Worm (Caenorhabditis elegans) whole organism, young adult: ENCODE measurements around the gene his-69.

Experiments used
- B0019.2 ChIP-seq: fragments of 200-800 bp; sonication (Bioruptor generic); conservative IDR thresholded peaks from 2 replicates; pipeline ENCODE4 v1.3.6; 2022; ENCODE audit warnings: missing genetic modification reagents, missing genetic modification characterization, missing compliant biosample characterization
- B0336.3 ChIP-seq: fragments of 200-800 bp; sonication (Bioruptor generic); IDR thresholded peaks from 2 replicates; pipeline ENCODE4 v1.3.6; 2022; ENCODE audit warnings: missing genetic modification characterization, missing compliant biosample characterization
- C06A6.2 ChIP-seq: fragments of 200-800 bp; sonication (Bioruptor generic); conservative IDR thresholded peaks from 2 replicates; pipeline ENCODE4 v1.3.6; 2022; ENCODE audit warnings: missing genetic modification characterization, missing compliant biosample characterization
- C17E4.6 ChIP-seq: fragments of 200-800 bp; sonication (Bioruptor generic); IDR thresholded peaks from 2 replicates; pipeline ENCODE4 v1.3.6; 2022; ENCODE audit warnings: missing genetic modification reagents, missing genetic modification characterization, missing compliant biosample characterization
- D2030.7 ChIP-seq: fragments of 200-800 bp; sonication (Bioruptor generic); IDR thresholded peaks from 2 replicates; pipeline ENCODE4 v1.3.6; 2022; ENCODE audit warnings: missing genetic modification reagents, missing genetic modification characterization, missing compliant biosample characterization
- F10E7.11 ChIP-seq: sonication (generic microtip); optimal IDR thresholded peaks from 2 replicates; lab custom pipeline; 2017; ENCODE audit warnings: mild to moderate bottlenecking, missing genetic modification characterization, moderate library complexity, missing compliant biosample characterization
- F23B12.7 ChIP-seq: sonication (generic microtip); optimal IDR thresholded peaks from 2 replicates; lab custom pipeline; 2017; ENCODE audit warnings: missing genetic modification characterization, mild to moderate bottlenecking, missing compliant biosample characterization, antibody characterized with exemption, moderate library complexity; ENCODE audit not compliant: insufficient read depth
- F37B4.10 ChIP-seq: fragments of 200-800 bp; sonication (Bioruptor generic); IDR thresholded peaks from 2 replicates; pipeline ENCODE4 v1.3.6; 2022; ENCODE audit warnings: missing genetic modification characterization, missing compliant biosample characterization
- F49E8.2 ChIP-seq: sonication (generic microtip); optimal IDR thresholded peaks from 3 replicates; lab custom pipeline; 2017; ENCODE audit warnings: missing genetic modification characterization, mild to moderate bottlenecking, missing compliant biosample characterization, antibody characterized with exemption, moderate library complexity; ENCODE audit not compliant: insufficient read depth
- F52B5.7 ChIP-seq: sonication (generic microtip); optimal IDR thresholded peaks from 2 replicates; lab custom pipeline; 2016; ENCODE audit warnings: mild to moderate bottlenecking, missing genetic modification characterization, missing compliant biosample characterization
- F55B11.4 ChIP-seq: sonication (generic microtip); optimal IDR thresholded peaks from 2 replicates; lab custom pipeline; 2016; ENCODE audit warnings: missing compliant biosample characterization, missing genetic modification characterization, borderline replicate concordance; ENCODE audit not compliant: insufficient read depth
- F57A8.1 ChIP-seq: fragments of 200-800 bp; sonication (Bioruptor generic); optimal IDR thresholded peaks from 2 replicates; lab custom pipeline; 2018; ENCODE audit warnings: mild to moderate bottlenecking, missing genetic modification characterization, moderate library complexity, missing compliant biosample characterization
- T07F8.4 ChIP-seq: sonication (generic microtip); optimal IDR thresholded peaks from 2 replicates; lab custom pipeline; 2016; ENCODE audit warnings: mild to moderate bottlenecking, missing genetic modification characterization, moderate library complexity, missing compliant biosample characterization
- Y53G8AR.9 ChIP-seq: fragments of 200-800 bp; sonication (Bioruptor generic); conservative IDR thresholded peaks from 2 replicates; pipeline ENCODE4 v1.3.6; 2022; ENCODE audit warnings: missing genetic modification reagents, missing genetic modification characterization, missing compliant biosample characterization
- Y56A3A.18 ChIP-seq: fragments of 200-800 bp; sonication (Bioruptor generic); IDR thresholded peaks from 2 replicates; pipeline ENCODE4 v1.3.6; 2022; ENCODE audit warnings: missing genetic modification reagents, missing genetic modification characterization, missing compliant biosample characterization
- Y67H2A.10 ChIP-seq: fragments of 200-800 bp; sonication (Bioruptor generic); conservative IDR thresholded peaks from 2 replicates; pipeline ENCODE4 v1.3.6; 2022; ENCODE audit warnings: missing genetic modification reagents, missing genetic modification characterization, missing compliant biosample characterization
- akir-1 ChIP-seq: fragments of 200-800 bp; sonication (Bioruptor generic); optimal IDR thresholded peaks from 2 replicates; lab custom pipeline; 2018; ENCODE audit warnings: mild to moderate bottlenecking, missing genetic modification characterization, moderate library complexity, missing compliant biosample characterization
- ama-1 ChIP-seq, 3 experiments: fragments of 150-350 bp in 1 of 3; sonication (generic microtip) in 2 of 3; optimal IDR thresholded peaks; 2 replicates each; lab custom pipeline; 2014 to 2018; ENCODE audit warnings: missing biosample characterization in 2 of 3, missing genetic modification characterization in 2 of 3, missing genetic modification reagents in 2 of 3
- athp-1 ChIP-seq: sonication (generic microtip); optimal IDR thresholded peaks from 2 replicates; lab custom pipeline; 2017; ENCODE audit warnings: mild to moderate bottlenecking, missing genetic modification characterization, missing compliant biosample characterization
- attf-5 ChIP-seq: fragments of 200-800 bp; sonication (Bioruptor generic); optimal IDR thresholded peaks from 2 replicates; lab custom pipeline; 2018; ENCODE audit warnings: mild to moderate bottlenecking, missing genetic modification characterization, missing compliant biosample characterization
- bed-1 ChIP-seq: fragments of 200-800 bp; sonication (Bioruptor generic); IDR thresholded peaks from 2 replicates; pipeline ENCODE4 v1.3.6; 2022; ENCODE audit warnings: missing genetic modification reagents, missing genetic modification characterization, missing compliant biosample characterization
- ceh-100 ChIP-seq: fragments of 200-800 bp; sonication (Bioruptor generic); IDR thresholded peaks from 2 replicates; pipeline ENCODE4 v1.3.6; 2022; ENCODE audit warnings: missing genetic modification reagents, missing genetic modification characterization, missing compliant biosample characterization
- ceh-40 ChIP-seq: fragments of 200-800 bp; sonication (Bioruptor generic); IDR thresholded peaks from 2 replicates; pipeline ENCODE4 v1.3.6; 2022; ENCODE audit warnings: missing genetic modification characterization, missing compliant biosample characterization
- ceh-58 ChIP-seq: fragments of 200-800 bp; sonication (Bioruptor generic); IDR thresholded peaks from 2 replicates; pipeline ENCODE4 v1.3.6; 2022; ENCODE audit warnings: missing genetic modification characterization, missing compliant biosample characterization
- chd-7 ChIP-seq: sonication (generic microtip); optimal IDR thresholded peaks from 2 replicates; lab custom pipeline; 2016; ENCODE audit warnings: mild to moderate bottlenecking, missing genetic modification characterization, moderate library complexity, missing compliant biosample characterization
- die-1 ChIP-seq: sonication (generic microtip); optimal IDR thresholded peaks from 2 replicates; lab custom pipeline; 2016; ENCODE audit warnings: missing genotype, mild to moderate bottlenecking, missing genetic modification characterization, missing compliant biosample characterization
- dpff-1 ChIP-seq: sonication (generic microtip); optimal IDR thresholded peaks from 2 replicates; lab custom pipeline; 2017; ENCODE audit warnings: mild to moderate bottlenecking, missing genetic modification characterization, missing compliant biosample characterization
- egl-44 ChIP-seq: fragments of 200-800 bp; sonication (Bioruptor generic); IDR thresholded peaks from 2 replicates; pipeline ENCODE4 v1.3.6; 2022; ENCODE audit warnings: missing genetic modification reagents, missing genetic modification characterization, missing compliant biosample characterization
- ekl-4 ChIP-seq: fragments of 200-800 bp; sonication (Bioruptor generic); IDR thresholded peaks from 2 replicates; pipeline ENCODE4 v1.3.6; 2022; ENCODE audit warnings: missing genetic modification reagents, missing genetic modification characterization, missing compliant biosample characterization
- ets-4 ChIP-seq: fragments of 200-800 bp; sonication (Bioruptor generic); optimal IDR thresholded peaks from 2 replicates; lab custom pipeline; 2018; ENCODE audit warnings: mild to moderate bottlenecking, missing genetic modification characterization, missing compliant biosample characterization
- him-1 ChIP-seq: sonication (generic microtip); optimal IDR thresholded peaks from 2 replicates; lab custom pipeline; 2016; ENCODE audit warnings: missing genotype, missing genetic modification reagents, missing genetic modification characterization, missing compliant biosample characterization
- hmg-1.2 ChIP-seq: fragments of 200-800 bp; sonication (Bioruptor generic); IDR thresholded peaks from 2 replicates; pipeline ENCODE4 v1.3.6; 2022; ENCODE audit warnings: missing genetic modification reagents, missing genetic modification characterization, missing compliant biosample characterization
- hsf-1 ChIP-seq: fragments of 200-800 bp; sonication (Bioruptor generic); IDR thresholded peaks from 2 replicates; pipeline ENCODE4 v1.3.6; 2022; ENCODE audit warnings: missing genetic modification reagents, missing genetic modification characterization, missing compliant biosample characterization
- lir-1 ChIP-seq: fragments of 200-800 bp; sonication (Bioruptor generic); conservative IDR thresholded peaks from 2 replicates; pipeline ENCODE4 v1.3.6; 2022; ENCODE audit warnings: missing genetic modification reagents, missing genetic modification characterization, missing compliant biosample characterization
- mes-4 ChIP-seq: sonication (generic microtip); optimal IDR thresholded peaks from 2 replicates; lab custom pipeline; 2016; ENCODE audit warnings: missing genotype, missing genetic modification characterization, missing compliant biosample characterization
- mxl-1 ChIP-seq: sonication (generic microtip); optimal IDR thresholded peaks from 2 replicates; lab custom pipeline; 2016; ENCODE audit warnings: missing genetic modification characterization, missing compliant biosample characterization
- nfya-2 ChIP-seq: fragments of 200-800 bp; sonication (Bioruptor generic); IDR thresholded peaks from 2 replicates; pipeline ENCODE4 v1.3.6; 2022; ENCODE audit warnings: missing genetic modification reagents, missing genetic modification characterization, missing compliant biosample characterization
- nfyb-1 ChIP-seq: fragments of 200-800 bp; sonication (Bioruptor generic); IDR thresholded peaks from 2 replicates; pipeline ENCODE4 v1.3.6; 2022; ENCODE audit warnings: missing genetic modification reagents, missing genetic modification characterization, missing compliant biosample characterization
- pbrm-1 ChIP-seq: fragments of 200-800 bp; sonication (Bioruptor generic); IDR thresholded peaks from 2 replicates; pipeline ENCODE4 v1.3.6; 2022; ENCODE audit warnings: missing genetic modification reagents, missing genetic modification characterization, missing compliant biosample characterization
- rcor-1 ChIP-seq: fragments of 200-800 bp; sonication (Bioruptor generic); IDR thresholded peaks from 2 replicates; pipeline ENCODE4 v1.3.6; 2022; ENCODE audit warnings: missing genetic modification reagents, missing genetic modification characterization, missing compliant biosample characterization
- rec-8 ChIP-seq, 2 experiments: sonication (generic microtip); optimal IDR thresholded peaks; 2 replicates each; lab custom pipeline; 2016; ENCODE audit warnings: mild to moderate bottlenecking in 2 of 2, missing genetic modification characterization in 2 of 2, missing genetic modification reagents in 2 of 2, missing genotype in 2 of 2, missing biosample characterization in 1 of 2, missing compliant biosample characterization in 1 of 2, moderate library complexity in 1 of 2
- somi-1 ChIP-seq: fragments of 200-800 bp; sonication (Bioruptor generic); optimal IDR thresholded peaks from 2 replicates; lab custom pipeline; 2018; ENCODE audit warnings: mild to moderate bottlenecking, missing genetic modification characterization, missing compliant biosample characterization
- tbp1 ChIP-seq: fragments of 200-800 bp; sonication (Bioruptor generic); optimal IDR thresholded peaks from 2 replicates; lab custom pipeline; 2018; ENCODE audit warnings: mild to moderate bottlenecking, missing genetic modification characterization, missing compliant biosample characterization
- tbx-9 ChIP-seq: sonication (generic microtip); optimal IDR thresholded peaks from 2 replicates; lab custom pipeline; 2016; ENCODE audit warnings: borderline replicate concordance, missing genetic modification characterization, inconsistent platforms, missing compliant biosample characterization
- zim-3 ChIP-seq: sonication (generic microtip); optimal IDR thresholded peaks from 2 replicates; lab custom pipeline; 2017; ENCODE audit warnings: mild to moderate bottlenecking, missing genetic modification characterization, moderate library complexity, missing compliant biosample characterization
- ztf-22 ChIP-seq: fragments of 200-800 bp; sonication (Bioruptor generic); optimal IDR thresholded peaks from 2 replicates; lab custom pipeline; 2018; ENCODE audit warnings: mild to moderate bottlenecking, missing genetic modification characterization, moderate library complexity, missing compliant biosample characterization
- ztf-3 ChIP-seq: fragments of 200-800 bp; sonication (Bioruptor generic); optimal IDR thresholded peaks from 2 replicates; lab custom pipeline; 2018; ENCODE audit warnings: mild to moderate bottlenecking, missing genetic modification characterization, missing compliant biosample characterization

The his-69 gene

DNA sequence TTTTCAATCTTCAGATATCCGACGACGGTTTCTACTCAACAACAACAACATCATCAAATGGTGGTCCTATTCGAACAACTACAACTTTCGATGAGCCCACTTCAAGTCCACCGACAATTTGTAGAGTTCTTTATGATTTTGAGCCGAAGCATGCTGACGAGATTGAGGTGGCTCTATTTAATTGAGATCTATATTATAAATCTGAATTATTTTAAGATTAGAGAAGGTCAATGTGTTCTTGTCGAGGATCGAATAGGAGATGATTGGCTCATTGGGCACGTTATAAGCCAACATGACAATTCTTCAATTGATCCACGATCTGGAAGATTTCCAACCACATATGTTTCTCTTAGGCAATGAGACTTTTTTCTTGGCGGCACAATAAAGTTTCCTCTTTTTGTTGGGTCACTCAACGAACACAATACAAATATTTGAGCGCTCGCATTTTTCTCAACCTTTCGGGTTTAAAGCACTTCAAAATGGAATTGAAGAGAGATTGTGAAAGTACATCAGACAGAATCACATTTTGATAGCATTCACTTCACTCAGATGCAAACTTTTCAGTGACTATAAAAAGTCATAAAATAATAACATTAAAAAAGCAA lies 43.1 kb downstream of the his-69 start (continued):
- TF ChIP-seq tbp1 (GFP tag; lab: Kevin White, UChicago) (peak; percentile 44), attf-5 (GFP tag; lab: Kevin White, UChicago) (peak; percentile 3), F57A8.1 (no peak), F23B12.7 (tag; lab: Kevin White, UChicago) (peak; percentile 40), ets-4 (GFP tag; lab: Kevin White, UChicago) (no peak), dpff-1 (no peak), ztf-22 (GFP tag; lab: Kevin White, UChicago) (no peak), somi-1 (GFP tag; lab: Kevin White, UChicago) (peak; percentile 27), rec-8 (tag; optimal IDR thresholded peaks at IDR 0.05; lab: Kevin White, UChicago) (no peak), athp-1 (tag; lab: Kevin White, UChicago) (peak; percentile 79), bed-1 (GFP tag; lab: Robert Waterston, UW) (0 out of 2 replicates have a peak, but pooled peaks have one; percentile 63), Y67H2A.10 (GFP tag; lab: Robert Waterston, UW) (no peak), F10E7.11 (tag; lab: Kevin White, UChicago) (peak; percentile 72), mes-4 (tag; lab: Kevin White, UChicago) (no peak), F49E8.2 (tag; lab: Kevin White, UChicago) (peak; percentile 93), die-1 (tag; lab: Kevin White, UChicago) (peak; percentile 73), F52B5.7 (tag; lab: Kevin White, UChicago) (peak; percentile 64), ceh-58 (GFP tag; lab: Robert Waterston, UW) (no peak), tbx-9 (tag; lab: Kevin White, UChicago) (no peak), rcor-1 (GFP tag; lab: Robert Waterston, UW) (peak; percentile 53), ceh-40 (no peak), D2030.7 (GFP tag; lab: Robert Waterston, UW) (peak; percentile 62), pbrm-1 (GFP tag; lab: Robert Waterston, UW) (peak; percentile 63), nfya-2 (GFP tag; lab: Robert Waterston, UW) (0 out of 2 replicates have a peak, but pooled peaks have one; percentile 69), akir-1 (GFP tag; lab: Kevin White, UChicago) (no peak), F37B4.10 (0 out of 2 replicates have a peak, but pooled peaks have one; percentile 64), B0019.2 (GFP tag; lab: Robert Waterston, UW) (0 out of 2 replicates have a peak, but pooled peaks have one; percentile 50), him-1 (tag; lab: Kevin White, UChicago) (no peak), ztf-3 (GFP tag; lab: Kevin White, UChicago) (no peak), mxl-1 (tag; lab: Kevin White, UChicago) (no peak), hsf-1 (GFP tag; lab: Robert Waterston, UW) (peak; percentile 86), F55B11.4 (tag; lab: Kevin White, UChicago) (no peak), egl-44 (GFP tag; lab: Robert Waterston, UW) (peak; percentile 63), ceh-100 (GFP tag; lab: Robert Waterston, UW) (no peak; the same call in none of the 2 replicates), C17E4.6 (GFP tag; lab: Robert Waterston, UW) (peak; percentile 72; the same call in 1 of the 2 replicates), zim-3 (tag; lab: Kevin White, UChicago) (no peak), lir-1 (GFP tag; lab: Robert Waterston, UW) (no peak), nfyb-1 (GFP tag; lab: Robert Waterston, UW) (peak; percentile 62), hmg-1.2 (GFP tag; lab: Robert Waterston, UW) (no peak; the same call in 1 of the 2 replicates), Y53G8AR.9 (GFP tag; lab: Robert Waterston, UW) (peak; percentile 95), B0336.3 (GFP tag; lab: Robert Waterston, UW) (peak; percentile 93), Y56A3A.18 (no peak; the same call in 1 of the 2 replicates), C06A6.2 (GFP tag; lab: Robert Waterston, UW) (no peak), ama-1 (optimal IDR thresholded peaks at IDR 0.05; lab: Kevin White, UChicago) (no peak), ama-1 (GFP tag; optimal IDR thresholded peaks at IDR 0.05; lab: Kevin White, UChicago) (peak in 1 of 2 experiments; percentile 88), T07F8.4 (tag; lab: Kevin White, UChicago) (no peak), chd-7 (peak; percentile 83), ekl-4 (GFP tag; lab: Robert Waterston, UW) (peak; percentile 84)
